Fruit fly (Drosophila melanogaster) whole organism, embryonic: ENCODE data around the gene CG14984.

Experiments used
- Bdp1 ChIP-seq: fragments of 200-800 bp; sonication (Bioruptor generic); optimal IDR thresholded peaks from 3 replicates; lab custom pipeline; 2016; ENCODE audit warnings: missing biosample characterization, missing genetic modification characterization
- BtbVII ChIP-seq: fragments of 200-800 bp; sonication (Bioruptor generic); optimal IDR thresholded peaks from 3 replicates; lab custom pipeline; 2017; ENCODE audit warnings: missing biosample characterization, mild to moderate bottlenecking, missing genetic modification characterization
- CG12659 ChIP-seq: fragments of 200-800 bp; sonication (Bioruptor generic); optimal IDR thresholded peaks from 3 replicates; lab custom pipeline; 2017; ENCODE audit warnings: mild to moderate bottlenecking, missing biosample characterization, missing genetic modification reagents, missing genetic modification characterization
- CG13123 ChIP-seq: fragments of 200-800 bp; sonication (Bioruptor generic); optimal IDR thresholded peaks from 2 replicates; lab custom pipeline; 2016; ENCODE audit warnings: missing biosample characterization, missing genetic modification characterization
- CG14014 ChIP-seq: fragments of 200-800 bp; sonication (Bioruptor generic); IDR thresholded peaks from 2 replicates; pipeline ENCODE4 v1.3.6; 2022; ENCODE audit warnings: missing biosample characterization, missing genetic modification characterization
- CG14860 ChIP-seq: fragments of 200-800 bp; sonication (Bioruptor generic); IDR thresholded peaks from 3 replicates; pipeline ENCODE4 v1.3.6; 2022; ENCODE audit warnings: missing biosample characterization, missing genetic modification characterization; ENCODE audit not compliant: partially characterized antibody
- CG16863 ChIP-seq: fragments of 200-800 bp; sonication (Bioruptor generic); optimal IDR thresholded peaks from 3 replicates; lab custom pipeline; 2016; ENCODE audit warnings: missing biosample characterization, missing genetic modification characterization
- CG17328 ChIP-seq: fragments of 200-800 bp; sonication (Bioruptor generic); IDR thresholded peaks from 2 replicates; pipeline ENCODE4 v1.3.6; 2022; ENCODE audit warnings: missing biosample characterization, missing genetic modification characterization
- CG18619 ChIP-seq: fragments of 200-800 bp; sonication (Bioruptor generic); optimal IDR thresholded peaks from 3 replicates; lab custom pipeline; 2017; ENCODE audit warnings: missing biosample characterization, mild to moderate bottlenecking, missing genetic modification characterization
- CG2116 ChIP-seq: fragments of 200-800 bp; sonication (Bioruptor generic); optimal IDR thresholded peaks from 3 replicates; lab custom pipeline; 2018; ENCODE audit warnings: missing biosample characterization, mild to moderate bottlenecking, missing genetic modification characterization
- CG2712 ChIP-seq: fragments of 200-800 bp; optimal IDR thresholded peaks from 3 replicates; lab custom pipeline; 2019; ENCODE audit warnings: missing biosample characterization, mild to moderate bottlenecking, missing genetic modification characterization, moderate library complexity
- CG31224 ChIP-seq: fragments of 200-800 bp; sonication (Bioruptor generic); IDR thresholded peaks from 2 replicates; pipeline ENCODE4 v1.3.6; 2022; ENCODE audit warnings: missing biosample characterization, missing genetic modification characterization
- CG31365 ChIP-seq: fragments of 200-800 bp; sonication (Bioruptor generic); optimal IDR thresholded peaks from 2 replicates; lab custom pipeline; 2018; ENCODE audit warnings: missing biosample characterization, mild to moderate bottlenecking, missing genetic modification characterization
- CG31441 ChIP-seq: fragments of 200-800 bp; sonication (Bioruptor generic); IDR thresholded peaks from 2 replicates; pipeline ENCODE4 v1.3.6; 2022; ENCODE audit warnings: missing biosample characterization, missing genetic modification characterization
- CG32767 ChIP-seq: fragments of 200-800 bp; sonication (Bioruptor generic); IDR thresholded peaks from 2 replicates; pipeline ENCODE4 v1.3.6; 2022; ENCODE audit warnings: missing biosample characterization, missing genetic modification characterization
- CG4820 ChIP-seq: fragments of 200-800 bp; sonication (Bioruptor generic); optimal IDR thresholded peaks from 3 replicates; lab custom pipeline; 2016; ENCODE audit warnings: missing biosample characterization, missing genetic modification characterization
- CG7839 ChIP-seq: fragments of 200-800 bp; sonication (Bioruptor generic); optimal IDR thresholded peaks from 3 replicates; lab custom pipeline; 2018; ENCODE audit warnings: missing biosample characterization, mild to moderate bottlenecking, missing genetic modification characterization, moderate library complexity
- CG7987 ChIP-seq: fragments of 200-800 bp; sonication (Bioruptor generic); optimal IDR thresholded peaks from 2 replicates; lab custom pipeline; 2018; ENCODE audit warnings: missing biosample characterization, mild to moderate bottlenecking, missing genetic modification characterization, moderate library complexity
- CG8281 ChIP-seq: fragments of 200-800 bp; sonication (Bioruptor generic); optimal IDR thresholded peaks from 2 replicates; lab custom pipeline; 2018; ENCODE audit warnings: missing biosample characterization, mild to moderate bottlenecking, missing genetic modification characterization, moderate library complexity
- CG9215 ChIP-seq: fragments of 200-800 bp; sonication (Bioruptor generic); IDR thresholded peaks from 2 replicates; pipeline ENCODE4 v1.3.6; 2022; ENCODE audit warnings: missing biosample characterization, missing genetic modification characterization
- D ChIP-seq, 2 experiments: fragments of 200-800 bp in 1 of 2; fragments of >200 bp in 1 of 2; sonication (Bioruptor generic) in 1 of 2; optimal IDR thresholded peaks; 2 replicates in 1 of 2; 3 replicates in 1 of 2; lab custom pipeline; 2017; ENCODE audit warnings: mild to moderate bottlenecking in 1 of 2, missing biosample characterization in 1 of 2, missing genetic modification characterization in 1 of 2, missing genetic modification reagents in 1 of 2
- Dbx ChIP-seq: fragments of 200-800 bp; sonication (Bioruptor generic); IDR thresholded peaks from 3 replicates; pipeline ENCODE4 v1.3.6; 2022; ENCODE audit warnings: missing biosample characterization, missing genetic modification characterization
- Dip2 ChIP-seq: fragments of 200-800 bp; sonication (Bioruptor generic); IDR thresholded peaks from 2 replicates; pipeline ENCODE4 v1.3.6; 2022; ENCODE audit warnings: missing biosample characterization, missing genetic modification characterization
- E2f2 ChIP-seq: fragments of 200-800 bp; sonication (Bioruptor generic); IDR thresholded peaks from 2 replicates; pipeline ENCODE4 v1.3.6; 2022; ENCODE audit warnings: missing biosample characterization, missing genetic modification characterization
- Eip74EF ChIP-seq, 2 experiments: fragments of 200-800 bp in 1 of 2; fragments of >200 bp in 1 of 2; sonication (Bioruptor generic) in 1 of 2; optimal IDR thresholded peaks; 2 replicates each; lab custom pipeline; 2017 to 2019; ENCODE audit warnings: missing biosample characterization in 2 of 2, missing genetic modification characterization in 2 of 2, mild to moderate bottlenecking in 1 of 2, moderate library complexity in 1 of 2
- GATAe ChIP-seq: fragments of 200-800 bp; sonication (Bioruptor generic); conservative IDR thresholded peaks from 2 replicates; pipeline ENCODE4 v1.3.6; 2022; ENCODE audit warnings: missing biosample characterization, missing genetic modification characterization
- H15 ChIP-seq: fragments of 200-800 bp; sonication (Bioruptor generic); IDR thresholded peaks from 3 replicates; pipeline ENCODE4 v1.3.6; 2022; ENCODE audit warnings: missing biosample characterization, missing genetic modification characterization
- HLHmδ ChIP-seq: fragments of 200-800 bp; sonication (Bioruptor generic); optimal IDR thresholded peaks from 2 replicates; lab custom pipeline; 2018; ENCODE audit warnings: missing biosample characterization, mild to moderate bottlenecking, missing genetic modification characterization, moderate library complexity
- HmgD ChIP-seq: fragments of 200-800 bp; sonication (Bioruptor generic); optimal IDR thresholded peaks from 3 replicates; lab custom pipeline; 2016; ENCODE audit warnings: missing biosample characterization, missing genetic modification characterization
- Hmr ChIP-seq: fragments of 200-800 bp; sonication (Bioruptor generic); optimal IDR thresholded peaks from 3 replicates; lab custom pipeline; 2017; ENCODE audit warnings: mild to moderate bottlenecking, missing biosample characterization, missing genetic modification reagents, missing genetic modification characterization
- Mrtf ChIP-seq: fragments of 200-800 bp; sonication (Bioruptor generic); IDR thresholded peaks from 3 replicates; pipeline ENCODE4 v1.3.6; 2022; ENCODE audit warnings: missing biosample characterization, missing genetic modification characterization
- Oaz ChIP-seq: fragments of 200-800 bp; sonication (Bioruptor generic); IDR thresholded peaks from 2 replicates; pipeline ENCODE4 v1.3.6; 2022; ENCODE audit warnings: missing biosample characterization, missing genetic modification characterization
- Ptx1 ChIP-seq: fragments of 200-800 bp; sonication (Bioruptor generic); IDR thresholded peaks from 2 replicates; pipeline ENCODE4 v1.3.6; 2022; ENCODE audit warnings: missing biosample characterization, missing genetic modification characterization
- Sox100B ChIP-seq: fragments of 200-800 bp; sonication (Bioruptor generic); optimal IDR thresholded peaks from 3 replicates; lab custom pipeline; 2018; ENCODE audit warnings: missing biosample characterization, mild to moderate bottlenecking, missing genetic modification characterization
- Vsx1 ChIP-seq: fragments of 200-800 bp; sonication (Bioruptor generic); optimal IDR thresholded peaks from 2 replicates; lab custom pipeline; 2017; ENCODE audit warnings: missing biosample characterization, mild to moderate bottlenecking, missing genetic modification characterization, missing genetic modification reagents
- bab2 ChIP-seq: fragments of 200-800 bp; sonication (Bioruptor generic); optimal IDR thresholded peaks from 2 replicates; lab custom pipeline; 2016; ENCODE audit warnings: missing biosample characterization, missing genetic modification characterization
- bbx ChIP-seq: fragments of 200-800 bp; sonication (Bioruptor generic); IDR thresholded peaks from 2 replicates; pipeline ENCODE4 v1.3.6; 2022; ENCODE audit warnings: missing biosample characterization, missing genetic modification characterization; ENCODE audit not compliant: partially characterized antibody
- cad ChIP-seq: fragments of >200 bp; optimal IDR thresholded peaks from 2 replicates; lab custom pipeline; 2017; ENCODE audit warnings: missing biosample characterization, missing genetic modification characterization
- ems ChIP-seq: fragments of 200-800 bp; sonication (Bioruptor generic); optimal IDR thresholded peaks from 3 replicates; lab custom pipeline; 2016; ENCODE audit warnings: missing biosample characterization, missing genetic modification characterization
- gfzf ChIP-seq: fragments of 200-800 bp; sonication (Bioruptor generic); optimal IDR thresholded peaks from 2 replicates; lab custom pipeline; 2016; ENCODE audit warnings: missing biosample characterization, mild to moderate bottlenecking, missing genetic modification characterization, moderate library complexity
- mld ChIP-seq: fragments of 200-800 bp; sonication (Bioruptor generic); IDR thresholded peaks from 3 replicates; pipeline ENCODE4 v1.3.6; 2022; ENCODE audit warnings: missing biosample characterization, missing genetic modification characterization; ENCODE audit not compliant: partially characterized antibody
- nmo ChIP-seq: fragments of 200-800 bp; sonication (Bioruptor generic); optimal IDR thresholded peaks from 2 replicates; lab custom pipeline; 2018; ENCODE audit warnings: missing biosample characterization, mild to moderate bottlenecking, missing genetic modification characterization, moderate library complexity
- pb ChIP-seq: fragments of 200-800 bp; sonication (Bioruptor generic); optimal IDR thresholded peaks from 3 replicates; lab custom pipeline; 2016; ENCODE audit warnings: missing biosample characterization, missing genetic modification characterization
- row ChIP-seq: fragments of 200-800 bp; sonication (Bioruptor generic); IDR thresholded peaks from 3 replicates; pipeline ENCODE4 v1.3.6; 2022; ENCODE audit warnings: missing biosample characterization, missing genetic modification characterization
- scrt ChIP-seq: fragments of 200-800 bp; sonication (Bioruptor generic); optimal IDR thresholded peaks from 2 replicates; lab custom pipeline; 2018; ENCODE audit warnings: missing biosample characterization, mild to moderate bottlenecking, missing genetic modification characterization, moderate library complexity
- sens ChIP-seq: fragments of 200-800 bp; sonication (Bioruptor generic); peaks from one replicate; lab custom pipeline; 2016; ENCODE audit warnings: missing biosample characterization, missing genetic modification characterization
- sqz ChIP-seq: fragments of 200-800 bp; sonication (Bioruptor generic); optimal IDR thresholded peaks from 3 replicates; lab custom pipeline; 2018; ENCODE audit warnings: missing biosample characterization, mild to moderate bottlenecking, missing genetic modification characterization
- tio ChIP-seq: fragments of 200-800 bp; sonication (Bioruptor generic); optimal IDR thresholded peaks from 2 replicates; lab custom pipeline; 2017; ENCODE audit warnings: missing biosample characterization, missing genetic modification characterization, inconsistent platforms
- trh ChIP-seq: fragments of 200-800 bp; sonication (Bioruptor generic); optimal IDR thresholded peaks from 2 replicates; lab custom pipeline; 2016; ENCODE audit warnings: missing biosample characterization, missing genetic modification characterization

Gene CG14984

DNA sequence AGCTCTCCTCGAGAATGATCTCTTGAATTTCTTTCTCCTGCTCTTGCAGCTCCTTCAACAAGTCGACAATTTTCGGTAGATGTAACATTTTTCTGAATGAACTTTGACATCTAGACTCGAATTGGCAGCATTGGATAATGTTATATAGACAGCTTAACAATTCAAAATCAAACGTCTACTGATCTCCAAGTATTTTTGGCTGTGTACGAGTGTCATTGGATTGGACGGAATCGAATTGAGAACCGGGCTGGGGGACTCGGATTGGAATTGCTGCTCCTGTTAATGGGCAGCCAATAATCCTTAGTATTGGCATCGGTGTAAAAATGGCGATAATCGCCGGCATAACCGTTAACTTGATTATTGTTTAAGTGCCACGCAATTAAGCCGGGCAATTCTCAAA, 3.1 kb downstream of the CG14984 start, which contains the start of gene CG14983:
CG14983 (minus strand) TSS at position 101 of the 400 bp plus-strand sequence.
- TF ChIP-seq CG16863 (GFP tag; lab: Kevin White, UChicago) (no peak), CG18619 (no peak), Bdp1 (GFP tag; lab: Kevin White, UChicago) (no peak), Oaz (GFP tag; lab: Robert Waterston, UW) (no peak), Sox100B (GFP tag; lab: Kevin White, UChicago) (no peak), CG32767 (GFP tag; lab: Robert Waterston, UW) (no peak), CG7839 (tag; lab: Kevin White, UChicago) (no peak), Dip2 (GFP tag; lab: Robert Waterston, UW) (no peak), CG31224 (GFP tag; lab: Robert Waterston, UW) (no peak), sqz (GFP tag; lab: Kevin White, UChicago) (no peak), sens (GFP tag; lab: Kevin White, UChicago) (no peak), Eip74EF (GFP tag; optimal IDR thresholded peaks at IDR 0.05; lab: Kevin White, UChicago) (no peak), pb (GFP tag; lab: Kevin White, UChicago) (no peak), CG14014 (GFP tag; lab: Robert Waterston, UW) (no peak), Dbx (GFP tag; lab: Robert Waterston, UW) (no peak), CG8281 (tag; lab: Kevin White, UChicago) (no peak), ems (GFP tag; lab: Kevin White, UChicago) (no peak), nmo (GFP tag; lab: Kevin White, UChicago) (no peak)

dm6 chr3L:3947301-3947941, 4.9 kb downstream of the CG14984 start, which contains the start of gene CG10853:
Gene CG10853 (plus strand): TSS chr3L:3947891.
- TF ChIP-seq CG14860 (GFP tag; lab: Robert Waterston, UW), result no peak
- no peak for TF ChIP-seq bbx (GFP tag; lab: Robert Waterston, UW)
- TF ChIP-seq GATAe, result no peak
- peak; percentile 55 for TF ChIP-seq row (GFP tag; lab: Robert Waterston, UW)
- TF ChIP-seq Ptx1 (GFP tag; lab: Robert Waterston, UW), result no peak
- no peak for TF ChIP-seq Mrtf
- no peak for TF ChIP-seq D (optimal IDR thresholded peaks at IDR 0.05; lab: Kevin White, UChicago)
- no peak for TF ChIP-seq D (GFP tag; optimal IDR thresholded peaks at IDR 0.05; lab: Kevin White, UChicago)
- TF ChIP-seq E2f2, result peak; percentile 94
- TF ChIP-seq CG9215 (GFP tag; lab: Robert Waterston, UW), result no peak
- TF ChIP-seq CG7987, result no peak
- no peak for TF ChIP-seq gfzf (GFP tag; lab: Kevin White, UChicago)
- no peak for TF ChIP-seq CG31441 (GFP tag; lab: Robert Waterston, UW)
- peak; percentile 13 for TF ChIP-seq CG2116 (GFP tag; lab: Kevin White, UChicago)
- TF ChIP-seq H15 (GFP tag; lab: Robert Waterston, UW), result no peak
- no peak for TF ChIP-seq HmgD (GFP tag; lab: Kevin White, UChicago)
- peak; percentile 28 for TF ChIP-seq scrt
- TF ChIP-seq cad (GFP tag; lab: Kevin White, UChicago), result no peak
- no peak for TF ChIP-seq bab2
- TF ChIP-seq Hmr (GFP tag; lab: Kevin White, UChicago), result no peak
- TF ChIP-seq tio, result no peak
- no peak for TF ChIP-seq Vsx1 (GFP tag; lab: Kevin White, UChicago)
- TF ChIP-seq CG2712 (tag; lab: Kevin White, UChicago), result peak; percentile 23
- no peak for TF ChIP-seq CG13123 (GFP tag; lab: Kevin White, UChicago)
- no peak for TF ChIP-seq mld (GFP tag; lab: Robert Waterston, UW)
- no peak for TF ChIP-seq CG12659
- no peak for TF ChIP-seq BtbVII (GFP tag; lab: Kevin White, UChicago)
- no peak for TF ChIP-seq CG4820 (GFP tag; lab: Kevin White, UChicago)
- no peak for TF ChIP-seq CG17328
- TF ChIP-seq CG31365, result no peak
- TF ChIP-seq HLHmδ, result no peak
- no peak for TF ChIP-seq trh (GFP tag; lab: Kevin White, UChicago)
